Worm (Caenorhabditis elegans): ENCODE measurements around the gene srr-4.

srr-4 gene

ce11 chrV:5031764-5032163 is 12.7 kb downstream of the srr-4 start:
- TF ChIP-seq elt-1 (tag; optimal IDR thresholded peaks at IDR 0.05), result no peak
- peak; percentile 66 for TF ChIP-seq elt-2 (tag; optimal IDR thresholded peaks at IDR 0.05)
- TF ChIP-seq nhr-28 (tag; optimal IDR thresholded peaks at IDR 0.05), result no peak

DNA sequence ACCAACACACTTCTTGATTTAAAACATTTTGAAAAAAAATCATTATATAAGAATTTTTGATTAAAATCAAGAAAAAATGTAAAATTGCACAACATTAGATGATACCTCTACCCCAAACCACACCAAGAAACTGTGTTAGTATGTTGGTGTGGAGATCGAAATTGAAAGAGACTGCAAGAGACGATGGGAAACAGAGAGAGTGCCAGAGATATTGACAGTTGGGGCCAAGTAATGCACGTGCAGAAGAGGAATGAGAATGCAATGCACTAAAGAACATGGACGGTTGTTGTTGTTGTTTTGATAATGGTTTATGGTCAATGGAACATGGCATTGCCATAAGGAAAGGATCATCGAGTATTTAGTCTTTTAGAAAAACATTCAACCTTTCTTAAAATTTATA is 13.2 kb downstream of the srr-4 start:
- no peak for TF ChIP-seq egl-27 (tag; optimal IDR thresholded peaks at IDR 0.05)
- peak; percentile 58 for TF ChIP-seq mml-1 (tag; optimal IDR thresholded peaks at IDR 0.05)
- TF ChIP-seq ceh-16 (tag; optimal IDR thresholded peaks at IDR 0.05), result no peak
- TF ChIP-seq lin-39 (tag; optimal IDR thresholded peaks at IDR 0.05), result peak; percentile 0
- TF ChIP-seq pha-4 (tag; optimal IDR thresholded peaks at IDR 0.05), result peak; percentile 11
- TF ChIP-seq nhr-23 (tag; optimal IDR thresholded peaks at IDR 0.05), result peak; percentile 42
- no peak for TF ChIP-seq lsy-12 (tag; optimal IDR thresholded peaks at IDR 0.05)
- peak; percentile 41 for TF ChIP-seq pqm-1 (tag; optimal IDR thresholded peaks at IDR 0.05)
- no peak for TF ChIP-seq nhr-237 (tag; optimal IDR thresholded peaks at IDR 0.05)
- TF ChIP-seq elt-2 (tag; optimal IDR thresholded peaks at IDR 0.05), result peak; percentile 48
- TF ChIP-seq mdl-1 (tag; optimal IDR thresholded peaks at IDR 0.05), result peak; percentile 68

DNA sequence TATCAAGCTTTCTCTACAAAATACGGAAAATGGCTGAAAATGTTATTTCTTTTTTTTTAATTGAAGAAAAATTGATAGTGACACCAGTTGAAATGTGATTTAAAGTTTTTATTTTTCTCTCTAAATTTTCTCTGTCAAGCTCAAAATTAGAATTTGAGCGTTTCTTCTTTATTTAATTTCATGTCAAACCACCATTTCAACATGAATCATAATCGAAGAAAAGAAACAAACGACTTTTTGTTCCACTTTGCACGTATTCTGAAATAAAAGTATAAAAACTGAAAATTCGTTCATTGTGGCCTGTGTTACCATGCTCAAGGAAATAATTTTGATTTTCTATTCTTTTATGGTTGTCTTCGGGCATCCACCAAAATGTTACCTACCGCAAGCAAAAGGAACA is 14.1 kb downstream of the srr-4 start, which contains the start of gene K11D12.13:
Gene K11D12.13, plus strand, starts transcription at position 301 of the 400 bp plus-strand sequence.
- TF ChIP-seq fkh-10 (GFP tag; optimal IDR thresholded peaks at IDR 0.05) (no peak), mml-1 (tag; optimal IDR thresholded peaks at IDR 0.05) (no peak)

DNA sequence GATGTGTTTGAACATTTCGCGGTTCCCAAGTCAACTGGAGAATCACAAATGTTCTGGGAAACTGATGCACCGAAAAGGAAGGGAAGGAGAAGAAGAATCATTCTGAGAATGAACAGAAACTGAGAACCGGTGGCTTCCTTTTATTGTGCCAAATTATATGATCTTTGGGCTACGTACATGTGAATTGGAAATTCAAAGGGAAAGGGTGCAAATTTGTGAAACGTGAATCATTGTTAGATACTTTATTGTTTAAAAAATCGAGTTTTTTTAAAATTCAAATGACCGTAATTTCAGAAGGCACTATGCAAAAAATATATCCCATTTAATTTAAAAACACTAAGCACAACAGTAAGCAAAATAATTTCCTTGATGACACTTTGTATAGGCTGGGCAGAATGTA is 16.0 kb downstream of the srr-4 start, which contains the start of gene K11D12.6:
Gene K11D12.6, minus strand, starts transcription at position 101 of the 400 bp plus-strand sequence.
- no peak for TF ChIP-seq ceh-9 (tag; optimal IDR thresholded peaks at IDR 0.05)

ce11 chrV:5036364-5036763 is 17.3 kb downstream of the srr-4 start, which contains the start of gene K11D12.7:
Gene K11D12.7, minus strand, starts transcription at chrV:5036464.
- TF ChIP-seq daf-12 (tag; optimal IDR thresholded peaks at IDR 0.05) (no peak), elt-3 (tag; optimal IDR thresholded peaks at IDR 0.05) (no peak), hmg-11 (tag; optimal IDR thresholded peaks at IDR 0.05) (no peak)

DNA sequence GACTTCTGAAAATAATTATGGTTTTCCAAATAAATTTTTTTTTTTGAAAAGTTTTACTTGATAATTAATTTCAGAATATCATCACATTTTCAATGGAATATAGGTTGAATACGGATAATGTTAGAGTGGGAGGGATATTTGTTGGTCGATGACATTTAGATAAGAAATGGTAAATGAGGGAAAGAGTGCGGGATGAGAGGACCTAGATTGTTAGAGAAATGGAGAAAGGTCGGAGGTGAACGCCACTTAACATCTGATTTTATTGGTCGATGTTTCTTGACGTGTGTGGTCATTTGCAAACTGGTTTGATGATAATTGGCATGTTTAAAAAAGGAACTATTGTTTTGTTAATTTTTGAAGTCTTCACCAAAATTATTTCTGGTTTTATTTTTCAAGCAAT is 19.4 kb downstream of the srr-4 start:
- no peak for TF ChIP-seq lsy-12 (tag; optimal IDR thresholded peaks at IDR 0.05)
- peak; percentile 60 for TF ChIP-seq nhr-25 (tag; optimal IDR thresholded peaks at IDR 0.05)

- no peak for TF ChIP-seq ceh-82 (tag; optimal IDR thresholded peaks at IDR 0.05)
- TF ChIP-seq eor-1 (tag; optimal IDR thresholded peaks at IDR 0.05), result no peak
- TF ChIP-seq skn-1 (tag; optimal IDR thresholded peaks at IDR 0.05), result no peak
- TF ChIP-seq ama-1 (optimal IDR thresholded peaks at IDR 0.05), result no peak
- TF ChIP-seq nhr-43 (tag; optimal IDR thresholded peaks at IDR 0.05; ENCODE audit: poor library complexity, severe bottlenecking), result no peak
- TF ChIP-seq zag-1 (tag; optimal IDR thresholded peaks at IDR 0.05), result no peak
- no peak for TF ChIP-seq nhr-25 (tag; optimal IDR thresholded peaks at IDR 0.05)
- no peak for TF ChIP-seq mdl-1 (tag; optimal IDR thresholded peaks at IDR 0.05)
- no peak for TF ChIP-seq jun-1 (tag; optimal IDR thresholded peaks at IDR 0.05)
- TF ChIP-seq nfya-1 (tag; optimal IDR thresholded peaks at IDR 0.05; ENCODE audit: insufficient read depth), result no peak
- no peak for TF ChIP-seq pha-4 (tag; optimal IDR thresholded peaks at IDR 0.05)
- TF ChIP-seq unc-39 (tag; optimal IDR thresholded peaks at IDR 0.05), result no peak
Observed at ce11 chrV:5039559-5039958, 20.5 kb downstream of the srr-4 start, which contains the start of gene K11D12.11. Gene K11D12.11, minus strand, starts transcription at chrV:5039600.

ce11 chrV:5040925-5041324 is 21.9 kb downstream of the srr-4 start, which contains the start of gene K11D12.8:
Gene K11D12.8, minus strand, starts transcription at chrV:5041001.
- TF ChIP-seq daf-12 (tag; optimal IDR thresholded peaks at IDR 0.05) (no peak), lin-15B (tag; optimal IDR thresholded peaks at IDR 0.05) (no peak), egl-5 (tag; optimal IDR thresholded peaks at IDR 0.05) (no peak), elt-1 (tag; optimal IDR thresholded peaks at IDR 0.05) (no peak), sea-2 (GFP tag; optimal IDR thresholded peaks at IDR 0.05) (no peak), nhr-23 (tag; optimal IDR thresholded peaks at IDR 0.05) (no peak), nhr-11 (tag; optimal IDR thresholded peaks at IDR 0.05) (no peak), hmg-11 (tag; optimal IDR thresholded peaks at IDR 0.05) (no peak), ZK546.5 (tag; optimal IDR thresholded peaks at IDR 0.05) (no peak), elt-3 (tag; optimal IDR thresholded peaks at IDR 0.05) (no peak), fkh-2 (tag; optimal IDR thresholded peaks at IDR 0.05) (no peak), mml-1 (tag; optimal IDR thresholded peaks at IDR 0.05) (no peak), nhr-77 (tag; optimal IDR thresholded peaks at IDR 0.05) (no peak), pqm-1 (tag; optimal IDR thresholded peaks at IDR 0.05) (no peak), mdl-1 (tag; optimal IDR thresholded peaks at IDR 0.05) (no peak)
